Fruit fly (Drosophila melanogaster) whole organism, embryonic: ENCODE measurements around the gene Drsl5.

Experiments
- Ada2b ChIP-seq: fragments of 200-800 bp; sonication (Bioruptor generic); IDR thresholded peaks from 2 replicates; pipeline ENCODE4 v1.3.6; 2022; ENCODE audit warnings: missing biosample characterization, missing genetic modification characterization
- Antp ChIP-seq: fragments of 200-800 bp; sonication (Bioruptor generic); optimal IDR thresholded peaks from 3 replicates; lab custom pipeline; 2016; ENCODE audit warnings: missing biosample characterization, missing genetic modification characterization
- B-H1 ChIP-seq: fragments of 200-800 bp; sonication (Bioruptor generic); IDR thresholded peaks from 3 replicates; pipeline ENCODE4 v1.3.6; 2022; ENCODE audit warnings: missing biosample characterization, missing genetic modification characterization
- CG10543 ChIP-seq: fragments of 200-800 bp; sonication (Bioruptor generic); optimal IDR thresholded peaks from 3 replicates; lab custom pipeline; 2017; ENCODE audit warnings: missing biosample characterization, mild to moderate bottlenecking, missing genetic modification characterization, moderate library complexity
- CG14710 ChIP-seq: fragments of 200-800 bp; sonication (Bioruptor generic); optimal IDR thresholded peaks from 3 replicates; lab custom pipeline; 2019; ENCODE audit warnings: missing biosample characterization, mild to moderate bottlenecking, missing genetic modification characterization, moderate library complexity
- CG15269 ChIP-seq: fragments of 200-800 bp; sonication (Bioruptor generic); optimal IDR thresholded peaks from 2 replicates; lab custom pipeline; 2018; ENCODE audit warnings: missing biosample characterization, mild to moderate bottlenecking, missing genetic modification characterization, moderate library complexity
- CG17328 ChIP-seq: fragments of 200-800 bp; sonication (Bioruptor generic); IDR thresholded peaks from 2 replicates; pipeline ENCODE4 v1.3.6; 2022; ENCODE audit warnings: missing biosample characterization, missing genetic modification characterization
- CG17802 ChIP-seq: fragments of 200-800 bp; sonication (Bioruptor generic); optimal IDR thresholded peaks from 2 replicates; lab custom pipeline; 2018; ENCODE audit warnings: missing biosample characterization, mild to moderate bottlenecking, missing genetic modification characterization, moderate library complexity
- CG18764 ChIP-seq: fragments of 200-800 bp; sonication (Bioruptor generic); optimal IDR thresholded peaks from 3 replicates; lab custom pipeline; 2016; ENCODE audit warnings: missing biosample characterization, missing genetic modification characterization
- CG34376 ChIP-seq: fragments of 200-800 bp; sonication (Bioruptor generic); optimal IDR thresholded peaks from 2 replicates; lab custom pipeline; 2018; ENCODE audit warnings: missing biosample characterization, mild to moderate bottlenecking, missing genetic modification characterization
- CG5180 ChIP-seq: fragments of 200-800 bp; sonication (Bioruptor generic); optimal IDR thresholded peaks from 3 replicates; lab custom pipeline; 2017; ENCODE audit warnings: missing biosample characterization, missing genetic modification characterization, mild to moderate bottlenecking, moderate library complexity, missing genetic modification reagents
- CG6765 ChIP-seq: fragments of 200-800 bp; sonication (Bioruptor generic); optimal IDR thresholded peaks from 3 replicates; lab custom pipeline; 2017; ENCODE audit warnings: missing biosample characterization, mild to moderate bottlenecking, missing genetic modification characterization
- CG7357 ChIP-seq: fragments of 200-800 bp; sonication (Bioruptor generic); IDR thresholded peaks from 3 replicates; pipeline ENCODE4 v1.3.6; 2022; ENCODE audit warnings: missing biosample characterization, missing genetic modification characterization
- CG7372 ChIP-seq: fragments of 200-800 bp; sonication (Bioruptor generic); IDR thresholded peaks from 2 replicates; pipeline ENCODE4 v1.3.6; 2022; ENCODE audit warnings: missing biosample characterization, missing genetic modification characterization
- CG7839 ChIP-seq: fragments of 200-800 bp; sonication (Bioruptor generic); optimal IDR thresholded peaks from 3 replicates; lab custom pipeline; 2018; ENCODE audit warnings: missing biosample characterization, mild to moderate bottlenecking, missing genetic modification characterization, moderate library complexity
- CG7987 ChIP-seq: fragments of 200-800 bp; sonication (Bioruptor generic); optimal IDR thresholded peaks from 2 replicates; lab custom pipeline; 2018; ENCODE audit warnings: missing biosample characterization, mild to moderate bottlenecking, missing genetic modification characterization, moderate library complexity
- CG8388 ChIP-seq: fragments of 200-800 bp; sonication (Bioruptor generic); optimal IDR thresholded peaks from 2 replicates; lab custom pipeline; 2019; ENCODE audit warnings: missing biosample characterization, mild to moderate bottlenecking, missing genetic modification characterization, moderate library complexity
- CoRest ChIP-seq: fragments of 200-800 bp; sonication (Bioruptor generic); optimal IDR thresholded peaks from 3 replicates; lab custom pipeline; 2018; ENCODE audit warnings: missing biosample characterization, mild to moderate bottlenecking, missing genetic modification characterization, moderate library complexity
- D19B ChIP-seq: fragments of 200-800 bp; sonication (Bioruptor generic); optimal IDR thresholded peaks from 2 replicates; lab custom pipeline; 2017; ENCODE audit warnings: missing biosample characterization, mild to moderate bottlenecking, missing genetic modification characterization
- Doc3 ChIP-seq: fragments of 200-800 bp; sonication (Bioruptor generic); IDR thresholded peaks from 3 replicates; pipeline ENCODE4 v1.3.6; 2022; ENCODE audit warnings: missing biosample characterization, missing genetic modification characterization; ENCODE audit not compliant: partially characterized antibody
- Hmr ChIP-seq: fragments of 200-800 bp; sonication (Bioruptor generic); optimal IDR thresholded peaks from 3 replicates; lab custom pipeline; 2017; ENCODE audit warnings: mild to moderate bottlenecking, missing biosample characterization, missing genetic modification reagents, missing genetic modification characterization
- Lpt ChIP-seq: fragments of >200 bp; optimal IDR thresholded peaks from 2 replicates; lab custom pipeline; 2018; ENCODE audit warnings: missing biosample characterization, missing genetic modification characterization
- Meics ChIP-seq: fragments of 200-800 bp; sonication (Bioruptor generic); optimal IDR thresholded peaks from 2 replicates; lab custom pipeline; 2017; ENCODE audit warnings: missing biosample characterization, mild to moderate bottlenecking, missing genetic modification characterization
- NFAT ChIP-seq: fragments of 200-800 bp; sonication (Bioruptor generic); IDR thresholded peaks from 2 replicates; pipeline ENCODE4 v1.3.6; 2022; ENCODE audit warnings: missing biosample characterization, missing genetic modification characterization
- PHDP ChIP-seq: fragments of 200-800 bp; sonication (Bioruptor generic); optimal IDR thresholded peaks from 3 replicates; lab custom pipeline; 2018; ENCODE audit warnings: missing biosample characterization, mild to moderate bottlenecking, missing genetic modification characterization, moderate library complexity
- Six4 ChIP-seq: fragments of 200-800 bp; sonication (Bioruptor generic); optimal IDR thresholded peaks from 2 replicates; lab custom pipeline; 2016; ENCODE audit warnings: missing biosample characterization, missing genetic modification characterization
- Trl ChIP-seq, 3 experiments: fragments of >200 bp in 2 of 3; fragments of 200-800 bp in 1 of 3; sonication (Bioruptor generic) in 1 of 3; optimal IDR thresholded peaks; 2 replicates in 1 of 3; 3 replicates in 2 of 3; lab custom pipeline; 2016 to 2017; ENCODE audit warnings: missing biosample characterization in 1 of 3, missing genetic modification characterization in 1 of 3
- Xrp1 ChIP-seq: fragments of 200-800 bp; sonication (Bioruptor generic); IDR thresholded peaks from 2 replicates; pipeline ENCODE4 v1.3.6; 2022; ENCODE audit warnings: missing biosample characterization, missing genetic modification characterization
- YL-1 ChIP-seq: fragments of 200-800 bp; sonication (Bioruptor generic); optimal IDR thresholded peaks from 3 replicates; lab custom pipeline; 2017; ENCODE audit warnings: missing biosample characterization, mild to moderate bottlenecking, missing genetic modification characterization
- az2 ChIP-seq: fragments of 200-800 bp; sonication (Bioruptor generic); optimal IDR thresholded peaks from 3 replicates; lab custom pipeline; 2016; ENCODE audit warnings: missing biosample characterization, missing genetic modification characterization
- crc ChIP-seq: fragments of 200-800 bp; sonication (Bioruptor generic); optimal IDR thresholded peaks from 2 replicates; lab custom pipeline; 2016; ENCODE audit warnings: missing biosample characterization, missing genetic modification characterization
- danr ChIP-seq: fragments of 200-800 bp; sonication (Bioruptor generic); IDR thresholded peaks from 2 replicates; pipeline ENCODE4 v1.3.6; 2022; ENCODE audit warnings: missing biosample characterization, missing genetic modification characterization
- dysf ChIP-seq: fragments of 200-800 bp; sonication (Bioruptor generic); IDR thresholded peaks from 3 replicates; pipeline ENCODE4 v1.3.6; 2022; ENCODE audit warnings: missing biosample characterization, missing genetic modification characterization
- en ChIP-seq: fragments of 200-800 bp; sonication (Bioruptor generic); optimal IDR thresholded peaks from 2 replicates; lab custom pipeline; 2016; ENCODE audit warnings: missing biosample characterization, missing genetic modification characterization
- grau ChIP-seq: fragments of 200-800 bp; optimal IDR thresholded peaks from 3 replicates; lab custom pipeline; 2019; ENCODE audit warnings: missing biosample characterization, mild to moderate bottlenecking, missing genetic modification characterization, moderate library complexity
- h ChIP-seq: fragments of >200 bp; optimal IDR thresholded peaks from 2 replicates; lab custom pipeline; 2017
- her ChIP-seq: fragments of 200-800 bp; sonication (Bioruptor generic); optimal IDR thresholded peaks from 2 replicates; lab custom pipeline; 2016; ENCODE audit warnings: missing biosample characterization, missing genetic modification characterization
- lab ChIP-seq: fragments of 200-800 bp; sonication (Bioruptor generic); optimal IDR thresholded peaks from 3 replicates; lab custom pipeline; 2017; ENCODE audit warnings: missing biosample characterization, missing genetic modification characterization, mild to moderate bottlenecking, moderate library complexity, missing genetic modification reagents
- mam ChIP-seq: fragments of 200-800 bp; sonication (Bioruptor generic); optimal IDR thresholded peaks from 3 replicates; lab custom pipeline; 2016; ENCODE audit warnings: missing biosample characterization, missing genetic modification characterization
- nerfin-1 ChIP-seq: fragments of 200-800 bp; sonication (Bioruptor generic); optimal IDR thresholded peaks from 3 replicates; lab custom pipeline; 2019; ENCODE audit warnings: missing biosample characterization, mild to moderate bottlenecking, missing genetic modification characterization, moderate library complexity
- onecut ChIP-seq: fragments of 200-800 bp; sonication (Bioruptor generic); IDR thresholded peaks from 2 replicates; pipeline ENCODE4 v1.3.6; 2022; ENCODE audit warnings: missing biosample characterization, missing genetic modification characterization
- org-1 ChIP-seq: fragments of 200-800 bp; sonication (Bioruptor generic); optimal IDR thresholded peaks from 2 replicates; lab custom pipeline; 2017; ENCODE audit warnings: missing biosample characterization, missing genetic modification characterization
- p53 ChIP-seq: fragments of 200-800 bp; sonication (Bioruptor generic); optimal IDR thresholded peaks from 2 replicates; lab custom pipeline; 2016; ENCODE audit warnings: missing biosample characterization, missing genetic modification characterization
- pfk ChIP-seq: fragments of 200-800 bp; sonication (Bioruptor generic); optimal IDR thresholded peaks from 2 replicates; lab custom pipeline; 2018; ENCODE audit warnings: missing biosample characterization, mild to moderate bottlenecking, missing genetic modification characterization, moderate library complexity
- psq ChIP-seq: fragments of 200-800 bp; sonication (Bioruptor generic); optimal IDR thresholded peaks from 2 replicates; lab custom pipeline; 2017; ENCODE audit warnings: missing biosample characterization, missing genetic modification characterization
- sens ChIP-seq: fragments of 200-800 bp; sonication (Bioruptor generic); peaks from one replicate; lab custom pipeline; 2016; ENCODE audit warnings: missing biosample characterization, missing genetic modification characterization
- sug ChIP-seq: fragments of 200-800 bp; optimal IDR thresholded peaks from 2 replicates; lab custom pipeline; 2019; ENCODE audit warnings: missing biosample characterization, mild to moderate bottlenecking, missing genetic modification characterization, moderate library complexity
- trem ChIP-seq: fragments of 200-800 bp; optimal IDR thresholded peaks from 3 replicates; lab custom pipeline; 2019; ENCODE audit warnings: missing biosample characterization, mild to moderate bottlenecking, missing genetic modification characterization, moderate library complexity

Drsl5 gene

DNA sequence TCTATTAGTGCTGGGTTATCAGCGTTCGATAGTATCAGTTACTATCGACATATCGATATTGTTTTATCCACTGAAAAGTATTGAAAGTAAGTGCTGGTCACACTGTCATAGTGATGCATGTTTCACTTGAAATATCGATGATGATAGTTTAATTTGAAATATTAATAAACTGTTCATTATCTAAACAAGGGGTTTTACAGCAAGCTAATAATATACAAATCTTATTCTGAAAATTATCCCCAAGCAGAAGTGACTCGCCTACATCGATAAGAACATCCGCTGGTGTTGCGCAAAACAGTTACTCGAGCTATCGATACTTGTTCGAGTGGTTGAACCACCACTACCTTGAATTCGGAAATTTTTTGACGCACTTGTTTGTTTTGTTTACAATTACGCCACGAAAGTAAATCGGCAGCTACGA is 2.7 kb downstream of the Drsl5 start, which contains the start of the genes PIG-C, CG12016 and Dpm2 (continued):
- TF ChIP-seq en (GFP tag; lab: Kevin White, UChicago) (peak; percentile 35), Doc3 (GFP tag; lab: Robert Waterston, UW) (peak; percentile 97), CG14710 (tag; lab: Kevin White, UChicago) (peak; percentile 88), CG15269 (tag; lab: Kevin White, UChicago) (peak; percentile 55), danr (GFP tag; lab: Robert Waterston, UW) (no peak), nerfin-1 (tag; lab: Kevin White, UChicago) (peak; percentile 65), CG34376 (GFP tag; lab: Kevin White, UChicago) (peak; percentile 53), YL-1 (GFP tag; lab: Kevin White, UChicago) (peak; percentile 38), D19B (GFP tag; lab: Kevin White, UChicago) (no peak), CG5180 (GFP tag; lab: Kevin White, UChicago) (no peak), CG17328 (GFP tag; lab: Robert Waterston, UW) (0 out of 2 replicates have a peak, but pooled peaks have one; percentile 28), dysf (GFP tag; lab: Robert Waterston, UW) (peak; percentile 71; the same call in 2 of the 3 replicates), CG17802 (peak; percentile 18), CG7357 (GFP tag; lab: Robert Waterston, UW) (peak; percentile 54; the same call in 1 of the 3 replicates), Lpt (GFP tag; lab: Kevin White, UChicago) (no peak), CG18764 (peak; percentile 36), B-H1 (peak; percentile 38; the same call in 1 of the 3 replicates), Hmr (GFP tag; lab: Kevin White, UChicago) (no peak), pfk (GFP tag; lab: Kevin White, UChicago) (no peak), Six4 (GFP tag; lab: Kevin White, UChicago) (peak; percentile 38), Xrp1 (peak; percentile 53; the same call in 1 of the 2 replicates), CG7372 (peak; percentile 65), her (GFP tag; lab: Kevin White, UChicago) (peak; percentile 18), p53 (GFP tag; lab: Kevin White, UChicago) (no peak), CG7987 (GFP tag; lab: Kevin White, UChicago) (peak; percentile 23), CG7839 (tag; lab: Kevin White, UChicago) (no peak), Meics (GFP tag; lab: Kevin White, UChicago) (no peak), az2 (peak; percentile 71)
- TF ChIP-seq, all 482 proteins: peak for 309

DNA sequence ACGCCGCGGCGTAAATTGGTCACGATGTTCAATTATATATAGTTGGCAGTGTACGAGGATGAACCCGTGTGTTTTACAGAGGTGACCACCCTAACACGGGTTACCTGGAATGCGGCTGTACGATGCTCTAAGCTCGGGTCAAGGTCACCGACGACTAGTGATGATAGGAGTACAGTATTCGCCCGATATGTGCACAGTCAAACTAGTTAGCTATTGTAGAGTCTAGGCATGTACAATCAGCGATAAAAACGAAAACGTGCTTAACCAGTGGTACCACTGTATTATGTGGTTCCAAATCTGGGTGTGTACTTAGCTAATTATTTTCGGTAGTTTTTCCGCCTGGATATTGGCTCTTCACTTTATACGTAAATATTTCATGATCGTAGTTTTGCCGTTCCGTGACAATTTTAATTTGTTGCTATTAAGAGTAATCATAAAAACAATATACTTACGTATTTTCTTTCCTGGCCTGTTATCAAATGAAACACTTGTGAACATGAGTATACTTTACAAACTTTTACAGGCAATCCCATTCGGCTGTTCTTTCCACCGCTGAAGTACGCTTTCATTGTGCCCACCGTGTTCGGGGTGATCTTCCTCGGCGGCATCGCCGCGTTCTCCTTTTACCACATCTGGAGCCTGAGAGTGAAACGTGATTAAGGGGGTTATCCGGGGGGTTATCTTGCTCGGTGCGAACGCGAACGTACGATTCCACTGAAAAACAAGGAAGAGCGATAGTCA is 3.6 kb downstream of the Drsl5 start:
- TF ChIP-seq CG8388 (peak; percentile 69), CG6765 (GFP tag; lab: Kevin White, UChicago) (peak; percentile 15), org-1 (GFP tag; lab: Kevin White, UChicago) (peak; percentile 31), sens (GFP tag; lab: Kevin White, UChicago) (peak; percentile 75), mam (GFP tag; lab: Kevin White, UChicago) (peak; percentile 41), NFAT (GFP tag; lab: Robert Waterston, UW) (0 out of 2 replicates have a peak, but pooled peaks have one; percentile 30), lab (peak; percentile 50), danr (GFP tag; lab: Robert Waterston, UW) (no peak), crc (GFP tag; lab: Kevin White, UChicago) (peak; percentile 6), Antp (GFP tag; lab: Kevin White, UChicago) (peak; percentile 34), CG15269 (tag; lab: Kevin White, UChicago) (peak; percentile 52), trem (no peak), CG10543 (peak; percentile 35), sug (tag; lab: Kevin White, UChicago) (peak; percentile 55), psq (GFP tag; lab: Kevin White, UChicago) (no peak), h (no peak), her (GFP tag; lab: Kevin White, UChicago) (peak; percentile 22), CoRest (tag; lab: Kevin White, UChicago) (peak; percentile 14), PHDP (tag; lab: Kevin White, UChicago) (peak; percentile 26), Ada2b (0 out of 2 replicates have a peak, but pooled peaks have one; percentile 19), grau (tag; lab: Kevin White, UChicago) (peak; percentile 95), onecut (peak; percentile 15; the same call in 1 of the 2 replicates), Trl (optimal IDR thresholded peaks at IDR 0.05; lab: Kevin White, UChicago) (no peak), Trl (GFP tag; optimal IDR thresholded peaks at IDR 0.05; lab: Kevin White, UChicago) (peak; percentile 19)
